Worm (Caenorhabditis elegans): ENCODE results near the gene nhr-281.
A peak's percentile ranks its signal among the peaks of the same experiment; 100 is the strongest.

- TF ChIP-seq atf-7 (tag; optimal IDR thresholded peaks at IDR 0.05): no peak
- TF ChIP-seq ceh-91 (GFP tag; IDR thresholded peaks at IDR 0.05): no peak
- no peak for TF ChIP-seq ama-1 (optimal IDR thresholded peaks at IDR 0.05)
- TF ChIP-seq ama-1 (GFP tag; optimal IDR thresholded peaks at IDR 0.05): no peak
- no peak for TF ChIP-seq mel-28 (tag; optimal IDR thresholded peaks at IDR 0.05; ENCODE audit: borderline replicate concordance)
- TF ChIP-seq Y53F4B.3 (GFP tag; IDR thresholded peaks at IDR 0.05): peak; percentile 44; the same call in 1 of the 2 replicates
- TF ChIP-seq lin-26 (GFP tag; IDR thresholded peaks at IDR 0.05): peak; percentile 81
- no peak for TF ChIP-seq lin-35 (GFP tag; optimal IDR thresholded peaks at IDR 0.05)
Measured at ce11 chrX:14134883-14135282, 21.6 kb upstream of the nhr-281 start.

Data from whole organism, young adult.